Worm (Caenorhabditis elegans) whole organism, L2 larva: ENCODE measurements around the gene T26H5.9.
A peak's percentile ranks its signal among the peaks of the same experiment; 100 is the strongest.

Source experiments
- C34F6.9 ChIP-seq: fragments of 150-350 bp; optimal IDR thresholded peaks from 2 replicates; lab custom pipeline; 2014; ENCODE audit warnings: missing biosample characterization, missing genetic modification characterization
- F13H6.1 ChIP-seq: sonication (generic microtip); optimal IDR thresholded peaks from 2 replicates; lab custom pipeline; 2016; ENCODE audit warnings: missing genetic modification characterization, missing compliant biosample characterization
- R02D3.7 ChIP-seq: fragments of 150-350 bp; optimal IDR thresholded peaks from 2 replicates; lab custom pipeline; 2014; ENCODE audit warnings: missing biosample characterization, missing genetic modification characterization
- Y55F3AM.14 ChIP-seq: fragments of 200-800 bp; sonication (Bioruptor generic); optimal IDR thresholded peaks from 2 replicates; lab custom pipeline; 2018; ENCODE audit warnings: mild to moderate bottlenecking, missing genetic modification characterization, missing compliant biosample characterization
- alr-1 ChIP-seq: fragments of 150-350 bp; optimal IDR thresholded peaks from 2 replicates; lab custom pipeline; 2014; ENCODE audit warnings: missing biosample characterization, missing genetic modification characterization
- aly-2 ChIP-seq: fragments of 150-350 bp; optimal IDR thresholded peaks from 2 replicates; lab custom pipeline; 2014; ENCODE audit warnings: missing biosample characterization, missing genetic modification characterization
- blmp-1 ChIP-seq: sonication (generic microtip); optimal IDR thresholded peaks from 2 replicates; lab custom pipeline; 2017; ENCODE audit warnings: missing genetic modification characterization, mild to moderate bottlenecking, missing compliant biosample characterization, antibody characterized with exemption, moderate library complexity; ENCODE audit not compliant: insufficient read depth
- ceh-16 ChIP-seq: fragments of 150-350 bp; optimal IDR thresholded peaks from 2 replicates; lab custom pipeline; 2014; ENCODE audit warnings: missing biosample characterization, missing genetic modification characterization
- ceh-82 ChIP-seq: fragments of 150-350 bp; optimal IDR thresholded peaks from 2 replicates; lab custom pipeline; 2014; ENCODE audit warnings: missing biosample characterization, missing genetic modification characterization
- crh-2 ChIP-seq: sonication (generic microtip); optimal IDR thresholded peaks from 2 replicates; lab custom pipeline; 2017; ENCODE audit warnings: missing biosample characterization, missing genetic modification characterization
- dmd-4 ChIP-seq: sonication (generic microtip); optimal IDR thresholded peaks from 2 replicates; lab custom pipeline; 2017; ENCODE audit warnings: missing biosample characterization, missing genetic modification characterization
- egl-27 ChIP-seq: sonication (generic microtip); optimal IDR thresholded peaks from 3 replicates; lab custom pipeline; 2017; ENCODE audit warnings: missing biosample characterization, missing genetic modification reagents, missing genetic modification characterization
- elt-1 ChIP-seq: fragments of 150-350 bp; optimal IDR thresholded peaks from 2 replicates; lab custom pipeline; 2014; ENCODE audit warnings: missing biosample characterization, missing genetic modification characterization
- elt-3 ChIP-seq: sonication (generic microtip); optimal IDR thresholded peaks from 2 replicates; lab custom pipeline; 2017; ENCODE audit warnings: missing biosample characterization, missing genetic modification characterization
- fos-1 ChIP-seq: fragments of 150-350 bp; optimal IDR thresholded peaks from 2 replicates; lab custom pipeline; 2014; ENCODE audit warnings: missing biosample characterization, missing genetic modification characterization
- gmeb-1 ChIP-seq: fragments of 150-350 bp; optimal IDR thresholded peaks from 2 replicates; lab custom pipeline; 2014; ENCODE audit warnings: missing biosample characterization, missing genetic modification characterization
- lin-11 ChIP-seq: fragments of 150-350 bp; sonication (generic microtip); optimal IDR thresholded peaks from 2 replicates; lab custom pipeline; 2014; ENCODE audit warnings: missing biosample characterization, missing genetic modification characterization, inconsistent platforms, mixed read lengths
- lin-13 ChIP-seq: fragments of 150-350 bp; optimal IDR thresholded peaks from 2 replicates; lab custom pipeline; 2014; ENCODE audit warnings: missing biosample characterization, missing genetic modification reagents, missing genetic modification characterization
- lsy-2 ChIP-seq, 2 experiments: fragments of 150-350 bp in 1 of 2; sonication (generic microtip) in 1 of 2; optimal IDR thresholded peaks; 2 replicates each; lab custom pipeline; 2014 to 2017; ENCODE audit warnings: missing biosample characterization in 2 of 2, missing genetic modification characterization in 2 of 2
- mab-5 ChIP-seq: fragments of 150-350 bp; optimal IDR thresholded peaks from 2 replicates; lab custom pipeline; 2014; ENCODE audit warnings: missing biosample characterization, missing genetic modification characterization
- mbf-1 ChIP-seq: sonication (generic microtip); optimal IDR thresholded peaks from 2 replicates; lab custom pipeline; 2017; ENCODE audit warnings: missing biosample characterization, missing genetic modification characterization
- mdl-1 ChIP-seq, 2 experiments: fragments of 150-350 bp in 1 of 2; sonication (generic microtip) in 1 of 2; optimal IDR thresholded peaks; 2 replicates each; lab custom pipeline; 2017; ENCODE audit warnings: missing biosample characterization in 2 of 2, missing genetic modification characterization in 2 of 2
- nhr-10 ChIP-seq: sonication (generic microtip); optimal IDR thresholded peaks from 2 replicates; lab custom pipeline; 2017; ENCODE audit warnings: missing biosample characterization, missing genetic modification characterization
- nhr-11 ChIP-seq: fragments of 150-350 bp; optimal IDR thresholded peaks from 2 replicates; lab custom pipeline; 2014; ENCODE audit warnings: missing biosample characterization, missing genetic modification characterization
- nhr-129 ChIP-seq: fragments of 150-350 bp; optimal IDR thresholded peaks from 2 replicates; lab custom pipeline; 2014; ENCODE audit warnings: missing biosample characterization, missing genetic modification characterization
- nhr-21 ChIP-seq: fragments of 150-350 bp; optimal IDR thresholded peaks from 2 replicates; lab custom pipeline; 2014; ENCODE audit warnings: missing biosample characterization, missing genetic modification characterization
- nhr-23 ChIP-seq: fragments of 150-350 bp; optimal IDR thresholded peaks from 2 replicates; lab custom pipeline; 2014; ENCODE audit warnings: missing biosample characterization, missing genetic modification reagents, missing genetic modification characterization
- nhr-237 ChIP-seq: fragments of 150-350 bp; optimal IDR thresholded peaks from 2 replicates; lab custom pipeline; 2014; ENCODE audit warnings: missing biosample characterization, missing genetic modification characterization
- nhr-25 ChIP-seq: fragments of 150-350 bp; sonication (generic microtip); optimal IDR thresholded peaks from 3 replicates; lab custom pipeline; 2014; ENCODE audit warnings: missing biosample characterization, missing genetic modification characterization
- nhr-77 ChIP-seq: fragments of 150-350 bp; optimal IDR thresholded peaks from 2 replicates; lab custom pipeline; 2014; ENCODE audit warnings: missing biosample characterization, missing genetic modification characterization
- peb-1 ChIP-seq: fragments of 150-350 bp; optimal IDR thresholded peaks from 2 replicates; lab custom pipeline; 2014; ENCODE audit warnings: missing biosample characterization, missing genetic modification characterization
- sem-4 ChIP-seq: fragments of 150-350 bp; optimal IDR thresholded peaks from 2 replicates; lab custom pipeline; 2014; ENCODE audit warnings: missing biosample characterization, missing genetic modification reagents, missing genetic modification characterization
- skn-1 ChIP-seq: sonication (generic microtip); optimal IDR thresholded peaks from 2 replicates; lab custom pipeline; 2017; ENCODE audit warnings: missing biosample characterization, missing genetic modification characterization
- snpc-4 ChIP-seq: fragments of 150-350 bp; optimal IDR thresholded peaks from 2 replicates; lab custom pipeline; 2014; ENCODE audit warnings: missing biosample characterization, missing genetic modification characterization
- unc-39 ChIP-seq: fragments of 150-350 bp; optimal IDR thresholded peaks from 2 replicates; lab custom pipeline; 2014; ENCODE audit warnings: missing biosample characterization, missing genetic modification characterization
- unc-55 ChIP-seq: fragments of 150-350 bp; sonication (generic microtip); optimal IDR thresholded peaks from 3 replicates; lab custom pipeline; 2014; ENCODE audit warnings: missing biosample characterization, missing genetic modification reagents, missing genetic modification characterization
- ztf-1 ChIP-seq: fragments of 200-800 bp; sonication (Bioruptor generic); conservative IDR thresholded peaks from 2 replicates; pipeline ENCODE4 v1.3.6; 2022; ENCODE audit warnings: missing genetic modification characterization, missing compliant biosample characterization
- ztf-11 ChIP-seq: sonication (generic microtip); optimal IDR thresholded peaks from 2 replicates; lab custom pipeline; 2017; ENCODE audit warnings: missing biosample characterization, missing genetic modification characterization
- ztf-4 ChIP-seq: fragments of 150-350 bp; optimal IDR thresholded peaks from 2 replicates; lab custom pipeline; 2014; ENCODE audit warnings: missing biosample characterization, missing genetic modification characterization

The T26H5.9 gene

ce11 chrV:15465032-15465727 is 20.5 kb downstream of the T26H5.9 start, which contains the start of gene pqn-71 (continued):
- TF ChIP-seq nhr-23 (no peak), ztf-4 (tag; lab: Kevin White, UChicago) (no peak), R02D3.7 (no peak), elt-3 (no peak), lin-11 (tag; lab: Kevin White, UChicago) (peak; percentile 66), peb-1 (no peak), aly-2 (no peak), blmp-1 (tag; lab: Kevin White, UChicago) (no peak), ztf-1 (no peak), C34F6.9 (peak; percentile 52), fos-1 (peak; percentile 94), ceh-82 (tag; lab: Kevin White, UChicago) (peak; percentile 16), lin-13 (GFP tag; lab: Kevin White, UChicago) (peak; percentile 74), ceh-16 (no peak), skn-1 (tag; lab: Kevin White, UChicago) (no peak), ztf-11 (no peak), alr-1 (tag; lab: Kevin White, UChicago) (peak; percentile 8), mab-5 (peak; percentile 46), gmeb-1 (tag; lab: Kevin White, UChicago) (peak; percentile 81), crh-2 (tag; lab: Kevin White, UChicago) (peak; percentile 91)

- TF ChIP-seq ceh-82 (tag; lab: Kevin White, UChicago) = no peak
Measured at ce11 chrV:15466017-15466416, 21.3 kb downstream of the T26H5.9 start.

DNA sequence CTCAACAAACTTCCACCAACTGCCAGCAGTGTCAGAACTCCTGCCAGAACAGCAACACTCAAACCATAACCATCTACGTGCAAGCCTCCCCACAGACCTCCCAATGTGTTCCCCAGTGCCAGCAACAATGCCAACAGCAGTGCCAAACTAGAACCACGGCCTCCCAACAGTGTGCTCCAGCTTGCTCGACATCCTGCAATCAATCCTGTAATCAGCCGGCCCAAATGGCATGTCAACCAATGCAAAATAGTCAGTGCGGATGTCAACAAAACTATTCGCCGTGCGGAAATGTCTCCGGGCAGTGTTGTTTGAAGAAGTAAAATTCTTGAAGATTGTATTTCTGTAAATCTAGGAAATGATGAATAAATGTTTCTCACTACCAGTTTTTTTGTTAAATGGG is 22.0 kb downstream of the T26H5.9 start:
- no peak for TF ChIP-seq lin-11 (tag; lab: Kevin White, UChicago)
- TF ChIP-seq, all 48 proteins: peak for 0

ce11 chrV:15471029-15471428 is 26.3 kb downstream of the T26H5.9 start, which contains the start of gene dpf-1:
Gene dpf-1 (plus strand): TSS chrV:15471329.
- no peak for TF ChIP-seq nhr-77 (tag; lab: Kevin White, UChicago)
- no peak for TF ChIP-seq lin-13 (GFP tag; lab: Kevin White, UChicago)
- TF ChIP-seq nhr-237 = no peak
- TF ChIP-seq skn-1 (tag; lab: Kevin White, UChicago) = no peak
- TF ChIP-seq unc-55 (GFP tag; lab: Kevin White, UChicago) = no peak
- TF ChIP-seq sem-4 (tag; lab: Kevin White, UChicago) = no peak
- TF ChIP-seq egl-27 (tag; lab: Kevin White, UChicago) = no peak
- no peak for TF ChIP-seq lsy-2 (tag; optimal IDR thresholded peaks at IDR 0.05; lab: Kevin White, UChicago)
- no peak for TF ChIP-seq alr-1 (tag; lab: Kevin White, UChicago)
- no peak for TF ChIP-seq elt-1
- no peak for TF ChIP-seq C34F6.9
- no peak for TF ChIP-seq nhr-10 (tag; lab: Kevin White, UChicago)
- no peak for TF ChIP-seq nhr-11 (tag; lab: Kevin White, UChicago)
- no peak for TF ChIP-seq F13H6.1
- no peak for TF ChIP-seq snpc-4 (tag; lab: Kevin White, UChicago)
- no peak for TF ChIP-seq mdl-1 (tag; optimal IDR thresholded peaks at IDR 0.05; lab: Kevin White, UChicago)
- TF ChIP-seq Y55F3AM.14 (GFP tag; lab: Kevin White, UChicago) = no peak
- no peak for TF ChIP-seq dmd-4 (tag; lab: Kevin White, UChicago)

- TF ChIP-seq mdl-1 (tag; optimal IDR thresholded peaks at IDR 0.05; lab: Kevin White, UChicago) = no peak
- no peak for TF ChIP-seq F13H6.1
- TF ChIP-seq nhr-25 = no peak
- TF ChIP-seq ztf-4 (tag; lab: Kevin White, UChicago) = no peak
- no peak for TF ChIP-seq dmd-4 (tag; lab: Kevin White, UChicago)
- TF ChIP-seq nhr-129 (tag; lab: Kevin White, UChicago) = no peak
- TF ChIP-seq crh-2 (tag; lab: Kevin White, UChicago) = no peak
- no peak for TF ChIP-seq mab-5
- no peak for TF ChIP-seq ztf-11
- no peak for TF ChIP-seq egl-27 (tag; lab: Kevin White, UChicago)
- TF ChIP-seq nhr-10 (tag; lab: Kevin White, UChicago) = no peak
- no peak for TF ChIP-seq mbf-1 (tag; lab: Kevin White, UChicago)
- TF ChIP-seq elt-3 = no peak
- TF ChIP-seq elt-1 = no peak
- no peak for TF ChIP-seq unc-39
- no peak for TF ChIP-seq nhr-21 (tag; lab: Kevin White, UChicago)
- TF ChIP-seq sem-4 (tag; lab: Kevin White, UChicago) = no peak
- no peak for TF ChIP-seq ceh-16
- TF ChIP-seq nhr-237 = no peak
Measured at ce11 chrV:15478597-15478996, 33.9 kb downstream of the T26H5.9 start, which contains the start of gene C06B8.2. Gene C06B8.2 (minus strand): TSS chrV:15478749.
